Fruit fly (Drosophila melanogaster) whole organism, prepupa: ENCODE results near the gene CG34241.

Experiments
- Blimp-1 ChIP-seq: fragments of 200-800 bp; sonication (Bioruptor generic); optimal IDR thresholded peaks from 3 replicates; lab custom pipeline; 2017; ENCODE audit warnings: missing biosample characterization, missing genetic modification characterization, mild to moderate bottlenecking, moderate library complexity, missing genetic modification reagents
- CG10631 ChIP-seq: fragments of 200-800 bp; sonication (Bioruptor generic); optimal IDR thresholded peaks from 2 replicates; lab custom pipeline; 2016; ENCODE audit warnings: missing biosample characterization, missing genetic modification characterization
- CG10669 ChIP-seq: fragments of 200-800 bp; sonication (Bioruptor generic); optimal IDR thresholded peaks from 3 replicates; lab custom pipeline; 2018; ENCODE audit warnings: missing biosample characterization, mild to moderate bottlenecking, missing genetic modification characterization, moderate library complexity
- CG11294 ChIP-seq: fragments of 200-800 bp; sonication (Bioruptor generic); IDR thresholded peaks from 2 replicates; pipeline ENCODE4 v1.3.6; 2022; ENCODE audit warnings: missing biosample characterization, missing genetic modification characterization
- CG11762 ChIP-seq: fragments of 200-800 bp; sonication (Bioruptor generic); optimal IDR thresholded peaks from 3 replicates; lab custom pipeline; 2016; ENCODE audit warnings: missing biosample characterization, missing genetic modification characterization; ENCODE audit not compliant: insufficient read depth
- CG11902 ChIP-seq: fragments of 200-800 bp; sonication (Bioruptor generic); optimal IDR thresholded peaks from 3 replicates; lab custom pipeline; 2016; ENCODE audit warnings: missing biosample characterization, missing genetic modification characterization
- CG15336 ChIP-seq: fragments of 200-800 bp; sonication (Bioruptor generic); IDR thresholded peaks from 2 replicates; pipeline ENCODE4 v1.3.6; 2022; ENCODE audit warnings: missing biosample characterization, missing genetic modification characterization
- CG1621 ChIP-seq: fragments of 200-800 bp; sonication (Bioruptor generic); optimal IDR thresholded peaks from 3 replicates; lab custom pipeline; 2018; ENCODE audit warnings: missing biosample characterization, mild to moderate bottlenecking, missing genetic modification characterization
- CG16779 ChIP-seq: fragments of 200-800 bp; sonication (Bioruptor generic); optimal IDR thresholded peaks from 3 replicates; lab custom pipeline; 2017; ENCODE audit warnings: missing biosample characterization, mild to moderate bottlenecking, missing genetic modification characterization
- CG3032 ChIP-seq: fragments of 200-800 bp; optimal IDR thresholded peaks from 2 replicates; lab custom pipeline; 2019; ENCODE audit warnings: missing biosample characterization, mild to moderate bottlenecking, missing genetic modification characterization, moderate library complexity
- CG31627 ChIP-seq: fragments of 200-800 bp; sonication (Bioruptor generic); optimal IDR thresholded peaks from 3 replicates; lab custom pipeline; 2016; ENCODE audit warnings: missing biosample characterization, missing genetic modification characterization
- CG32006 ChIP-seq: fragments of 200-800 bp; sonication (Bioruptor generic); optimal IDR thresholded peaks from 3 replicates; lab custom pipeline; 2017; ENCODE audit warnings: missing biosample characterization, mild to moderate bottlenecking, missing genetic modification characterization
- CG34406 ChIP-seq: fragments of 200-800 bp; sonication (Bioruptor generic); optimal IDR thresholded peaks from 3 replicates; lab custom pipeline; 2016; ENCODE audit warnings: missing biosample characterization, missing genetic modification characterization
- CG3919 ChIP-seq: fragments of 200-800 bp; sonication (Bioruptor generic); optimal IDR thresholded peaks from 3 replicates; lab custom pipeline; 2016; ENCODE audit warnings: missing biosample characterization, missing genetic modification characterization
- CG4318 ChIP-seq: fragments of 200-800 bp; sonication (Bioruptor generic); optimal IDR thresholded peaks from 3 replicates; lab custom pipeline; 2017; ENCODE audit warnings: missing biosample characterization, mild to moderate bottlenecking, missing genetic modification characterization
- CG6163 ChIP-seq: fragments of 200-800 bp; sonication (Bioruptor generic); IDR thresholded peaks from 3 replicates; pipeline ENCODE4 v1.3.6; 2022; ENCODE audit warnings: missing biosample characterization, missing genetic modification characterization
- CG6276 ChIP-seq: fragments of 200-800 bp; sonication (Bioruptor generic); optimal IDR thresholded peaks from 2 replicates; lab custom pipeline; 2017; ENCODE audit warnings: missing biosample characterization, mild to moderate bottlenecking, missing genetic modification characterization
- CG6792 ChIP-seq: fragments of 200-800 bp; sonication (Bioruptor generic); optimal IDR thresholded peaks from 3 replicates; lab custom pipeline; 2016; ENCODE audit warnings: missing biosample characterization, missing genetic modification characterization
- CG6808 ChIP-seq: fragments of 200-800 bp; sonication (Bioruptor generic); optimal IDR thresholded peaks from 3 replicates; lab custom pipeline; 2017; ENCODE audit warnings: missing biosample characterization, missing genetic modification characterization, mild to moderate bottlenecking, moderate library complexity, missing genetic modification reagents
- CG6854 ChIP-seq: fragments of 200-800 bp; sonication (Bioruptor generic); optimal IDR thresholded peaks from 2 replicates; lab custom pipeline; 2017; ENCODE audit warnings: missing biosample characterization, mild to moderate bottlenecking, missing genetic modification characterization
- CG7368 ChIP-seq: fragments of 200-800 bp; sonication (Bioruptor generic); optimal IDR thresholded peaks from 3 replicates; lab custom pipeline; 2016; ENCODE audit warnings: missing biosample characterization, missing genetic modification characterization
- CG8319 ChIP-seq: fragments of 200-800 bp; sonication (Bioruptor generic); optimal IDR thresholded peaks from 3 replicates; lab custom pipeline; 2016; ENCODE audit warnings: missing biosample characterization, missing genetic modification characterization
- CG8632 ChIP-seq: fragments of 200-800 bp; sonication (Bioruptor generic); optimal IDR thresholded peaks from 3 replicates; lab custom pipeline; 2016; ENCODE audit warnings: missing biosample characterization, missing genetic modification characterization
- Eip75B ChIP-seq: fragments of 200-800 bp; sonication (Bioruptor generic); optimal IDR thresholded peaks from 3 replicates; lab custom pipeline; 2016; ENCODE audit warnings: missing biosample characterization, missing genetic modification characterization
- Eip78C ChIP-seq: fragments of 200-800 bp; sonication (Bioruptor generic); peaks from one replicate; lab custom pipeline; 2016; ENCODE audit warnings: missing biosample characterization, missing genetic modification characterization
- Eip93F ChIP-seq: fragments of 200-800 bp; sonication (Bioruptor generic); optimal IDR thresholded peaks from 2 replicates; lab custom pipeline; 2016; ENCODE audit warnings: missing biosample characterization, mild to moderate bottlenecking, missing genetic modification characterization
- Gug ChIP-seq: fragments of 200-800 bp; sonication (Bioruptor generic); IDR thresholded peaks from 2 replicates; pipeline ENCODE4 v1.3.6; 2022; ENCODE audit warnings: missing biosample characterization, missing genetic modification characterization
- Hr38 ChIP-seq: sonication (Bioruptor generic); optimal IDR thresholded peaks from 2 replicates; lab custom pipeline; 2016; ENCODE audit warnings: missing biosample characterization, missing genetic modification characterization
- Hr39 ChIP-seq: fragments of 200-800 bp; sonication (Bioruptor generic); optimal IDR thresholded peaks from 2 replicates; lab custom pipeline; 2016; ENCODE audit warnings: missing biosample characterization, missing genetic modification characterization
- Hr4 ChIP-seq: fragments of 200-800 bp; sonication (Bioruptor generic); optimal IDR thresholded peaks from 3 replicates; lab custom pipeline; 2016; ENCODE audit warnings: missing biosample characterization, missing genetic modification characterization
- Lpt ChIP-seq: fragments of 200-800 bp; sonication (Bioruptor generic); optimal IDR thresholded peaks from 3 replicates; lab custom pipeline; 2016; ENCODE audit warnings: missing biosample characterization, missing genetic modification characterization
- Met ChIP-seq: fragments of 200-800 bp; sonication (Bioruptor generic); optimal IDR thresholded peaks from 3 replicates; lab custom pipeline; 2016; ENCODE audit warnings: missing biosample characterization, missing genetic modification characterization
- OdsH ChIP-seq: fragments of 200-800 bp; sonication (Bioruptor generic); optimal IDR thresholded peaks from 3 replicates; lab custom pipeline; 2016; ENCODE audit warnings: missing biosample characterization, missing genetic modification characterization
- Smox ChIP-seq: fragments of 200-800 bp; sonication (Bioruptor generic); optimal IDR thresholded peaks from 3 replicates; lab custom pipeline; 2016; ENCODE audit warnings: missing biosample characterization, missing genetic modification characterization
- Sox102F ChIP-seq: fragments of 200-800 bp; sonication (Bioruptor generic); optimal IDR thresholded peaks from 2 replicates; lab custom pipeline; 2016; ENCODE audit warnings: missing biosample characterization, mild to moderate bottlenecking, missing genetic modification characterization
- Sox14 ChIP-seq: fragments of 200-800 bp; sonication (Bioruptor generic); optimal IDR thresholded peaks from 3 replicates; lab custom pipeline; 2016; ENCODE audit warnings: missing biosample characterization, missing genetic modification characterization
- acj6 ChIP-seq: fragments of 200-800 bp; sonication (Bioruptor generic); optimal IDR thresholded peaks from 3 replicates; lab custom pipeline; 2016; ENCODE audit warnings: missing biosample characterization, missing genetic modification characterization
- cyc ChIP-seq: fragments of 200-800 bp; sonication (Bioruptor generic); optimal IDR thresholded peaks from 3 replicates; lab custom pipeline; 2016; ENCODE audit warnings: missing biosample characterization, missing genetic modification characterization
- dac ChIP-seq: fragments of 200-800 bp; sonication (Bioruptor generic); optimal IDR thresholded peaks from 2 replicates; lab custom pipeline; 2017; ENCODE audit warnings: missing biosample characterization, mild to moderate bottlenecking, missing genetic modification characterization
- dsx ChIP-seq: fragments of 200-800 bp; optimal IDR thresholded peaks from 3 replicates; lab custom pipeline; 2019; ENCODE audit warnings: missing biosample characterization, mild to moderate bottlenecking, missing genetic modification characterization, moderate library complexity; ENCODE audit not compliant: poor library complexity, severe bottlenecking
- eg ChIP-seq: fragments of 200-800 bp; sonication (Bioruptor generic); IDR thresholded peaks from 3 replicates; pipeline ENCODE4 v1.3.6; 2022; ENCODE audit warnings: missing biosample characterization, missing genetic modification characterization
- esn ChIP-seq: fragments of 200-800 bp; sonication (Bioruptor generic); optimal IDR thresholded peaks from 2 replicates; lab custom pipeline; 2016; ENCODE audit warnings: missing biosample characterization, mild to moderate bottlenecking, missing genetic modification characterization, moderate library complexity
- fd59A ChIP-seq: fragments of 200-800 bp; sonication (Bioruptor generic); optimal IDR thresholded peaks from 2 replicates; lab custom pipeline; 2017; ENCODE audit warnings: missing biosample characterization, mild to moderate bottlenecking, missing genetic modification characterization, missing genetic modification reagents
- fd85E ChIP-seq: fragments of 200-800 bp; sonication (Bioruptor generic); optimal IDR thresholded peaks from 3 replicates; lab custom pipeline; 2016; ENCODE audit warnings: missing biosample characterization, missing genetic modification characterization
- fkh ChIP-seq: fragments of 200-800 bp; sonication (Bioruptor generic); optimal IDR thresholded peaks from 3 replicates; lab custom pipeline; 2017; ENCODE audit warnings: missing biosample characterization, mild to moderate bottlenecking, missing genetic modification characterization, moderate library complexity
- net ChIP-seq: fragments of 200-800 bp; sonication (Bioruptor generic); optimal IDR thresholded peaks from 3 replicates; lab custom pipeline; 2016; ENCODE audit warnings: missing biosample characterization, missing genetic modification characterization
- pdm3 ChIP-seq: fragments of 200-800 bp; sonication (Bioruptor generic); optimal IDR thresholded peaks from 3 replicates; lab custom pipeline; 2016; ENCODE audit warnings: missing biosample characterization, missing genetic modification characterization
- salr ChIP-seq, 2 experiments: fragments of 200-800 bp; sonication (Bioruptor generic); optimal IDR thresholded peaks; 3 replicates each; lab custom pipeline; 2016 to 2018; ENCODE audit warnings: missing biosample characterization in 2 of 2, missing genetic modification characterization in 2 of 2, mild to moderate bottlenecking in 1 of 2
- spab ChIP-seq: fragments of 200-800 bp; sonication (Bioruptor generic); optimal IDR thresholded peaks from 2 replicates; lab custom pipeline; 2017; ENCODE audit warnings: missing biosample characterization, mild to moderate bottlenecking, missing genetic modification characterization, missing genetic modification reagents
- ss ChIP-seq, 2 experiments: fragments of 200-800 bp; sonication (Bioruptor generic); optimal IDR thresholded peaks; 2 replicates in 1 of 2; 3 replicates in 1 of 2; lab custom pipeline; 2017 to 2018; ENCODE audit warnings: mild to moderate bottlenecking in 2 of 2, missing biosample characterization in 2 of 2, missing genetic modification characterization in 2 of 2, moderate library complexity in 1 of 2
- topi ChIP-seq: fragments of 200-800 bp; sonication (Bioruptor generic); optimal IDR thresholded peaks from 3 replicates; lab custom pipeline; 2016; ENCODE audit warnings: missing biosample characterization, missing genetic modification characterization
- vri ChIP-seq: fragments of 200-800 bp; sonication (Bioruptor generic); optimal IDR thresholded peaks from 3 replicates; lab custom pipeline; 2016; ENCODE audit warnings: missing biosample characterization, mild to moderate bottlenecking, missing genetic modification characterization

The CG34241 gene

DNA sequence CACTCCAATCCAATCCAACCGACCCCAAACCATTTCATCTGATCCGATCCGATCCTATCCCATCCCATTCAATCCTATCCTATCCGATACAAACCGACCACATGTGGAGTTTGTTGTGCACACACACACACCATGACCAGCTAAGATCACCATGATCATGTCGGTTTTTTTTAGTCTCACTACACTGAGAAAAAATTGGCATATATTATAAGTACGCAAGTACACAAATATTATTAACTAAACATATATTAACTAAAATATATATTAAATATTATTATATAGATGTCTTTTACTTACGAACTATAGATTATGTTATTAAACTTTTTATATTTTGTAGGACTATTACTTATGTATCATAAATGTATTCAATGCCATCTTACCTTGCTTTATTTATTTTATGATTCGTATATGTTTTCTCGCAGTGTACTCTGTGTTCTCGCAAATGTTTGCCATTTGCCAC, 25.8 kb upstream of the CG34241 start:
- TF ChIP-seq Eip93F (GFP tag; lab: Kevin White, UChicago) (no peak), CG11294 (no peak), fkh (GFP tag; lab: Kevin White, UChicago) (no peak), Gug (peak; percentile 45), Met (GFP tag; lab: Kevin White, UChicago) (peak; percentile 15), dsx (GFP tag; lab: Kevin White, UChicago) (peak; percentile 81), CG3919 (GFP tag; lab: Kevin White, UChicago) (peak; percentile 55), CG8632 (GFP tag; lab: Kevin White, UChicago) (peak; percentile 67), CG6854 (no peak), Blimp-1 (GFP tag; lab: Kevin White, UChicago) (no peak), CG6276 (peak; percentile 63), spab (GFP tag; lab: Kevin White, UChicago) (peak; percentile 59), OdsH (GFP tag; lab: Kevin White, UChicago) (peak; percentile 71), CG11762 (GFP tag; lab: Kevin White, UChicago) (peak; percentile 46), CG10669 (GFP tag; lab: Kevin White, UChicago) (peak; percentile 55), CG6808 (GFP tag; lab: Kevin White, UChicago) (peak; percentile 60), Hr39 (GFP tag; lab: Kevin White, UChicago) (no peak), CG6163 (GFP tag; lab: Robert Waterston, UW) (peak; percentile 20; the same call in 1 of the 3 replicates), CG31627 (GFP tag; lab: Kevin White, UChicago) (no peak), CG3032 (tag; lab: Kevin White, UChicago) (peak; percentile 80), topi (GFP tag; lab: Kevin White, UChicago) (peak; percentile 14), dac (GFP tag; lab: Kevin White, UChicago) (peak; percentile 20), esn (GFP tag; lab: Kevin White, UChicago) (peak; percentile 40), ss (GFP tag; optimal IDR thresholded peaks at IDR 0.05; lab: Kevin White, UChicago) (peak; percentile 50 to 52), fd59A (GFP tag; lab: Kevin White, UChicago) (peak; percentile 47), CG34406 (GFP tag; lab: Kevin White, UChicago) (peak; percentile 64), eg (peak; percentile 44; the same call in 1 of the 3 replicates), CG11902 (GFP tag; lab: Kevin White, UChicago) (no peak), Hr4 (peak; percentile 16), CG15336 (peak; percentile 82), cyc (GFP tag; lab: Kevin White, UChicago) (no peak), CG1621 (no peak), CG4318 (GFP tag; lab: Kevin White, UChicago) (peak; percentile 67), CG16779 (no peak), Eip78C (GFP tag; lab: Kevin White, UChicago) (peak; percentile 83), net (GFP tag; lab: Kevin White, UChicago) (peak; percentile 61), Hr38 (GFP tag; lab: Kevin White, UChicago) (no peak), vri (no peak), Eip75B (GFP tag; lab: Kevin White, UChicago) (peak; percentile 5), salr (GFP tag; optimal IDR thresholded peaks at IDR 0.05; lab: Kevin White, UChicago) (peak in 1 of 2 experiments; percentile 72), CG7368 (GFP tag; lab: Kevin White, UChicago) (peak; percentile 2), Smox (GFP tag; lab: Kevin White, UChicago) (peak; percentile 10), Lpt (peak; percentile 55), fd85E (GFP tag; lab: Kevin White, UChicago) (no peak), Sox102F (GFP tag; lab: Kevin White, UChicago) (no peak), acj6 (GFP tag; lab: Kevin White, UChicago) (peak; percentile 59), Sox14 (GFP tag; lab: Kevin White, UChicago) (no peak), CG10631 (peak; percentile 68), pdm3 (GFP tag; lab: Kevin White, UChicago) (peak; percentile 17), CG32006 (GFP tag; lab: Kevin White, UChicago) (peak; percentile 87), CG8319 (GFP tag; lab: Kevin White, UChicago) (no peak), CG6792 (GFP tag; lab: Kevin White, UChicago) (peak; percentile 45)
